Worm (Caenorhabditis elegans) whole organism, L4 larva: Measurements from ENCODE around the gene F36H5.13.

Experiments
- nhr-28 ChIP-seq: fragments of 150-350 bp; optimal IDR thresholded peaks from 2 replicates; lab custom pipeline; 2014; ENCODE audit warnings: missing biosample characterization, missing genetic modification characterization
- pha-4 ChIP-seq, 2 experiments: fragments of 150-350 bp in 1 of 2; fragments of 200-800 bp in 1 of 2; sonication (Bioruptor generic) in 1 of 2; IDR thresholded peaks in 1 of 2; optimal IDR thresholded peaks in 1 of 2; 2 replicates each; pipeline versions ENCODE4 v1.3.6 to Lab custom; 2014 to 2022; ENCODE audit warnings: missing genetic modification characterization in 2 of 2, missing genetic modification reagents in 2 of 2, missing biosample characterization in 1 of 2, missing compliant biosample characterization in 1 of 2
- snpc-1.2 ChIP-seq: fragments of 200-800 bp; sonication (Bioruptor generic); IDR thresholded peaks from 2 replicates; pipeline ENCODE4 v1.3.6; 2022; ENCODE audit warnings: missing genetic modification reagents, missing genetic modification characterization, missing compliant biosample characterization

DNA sequence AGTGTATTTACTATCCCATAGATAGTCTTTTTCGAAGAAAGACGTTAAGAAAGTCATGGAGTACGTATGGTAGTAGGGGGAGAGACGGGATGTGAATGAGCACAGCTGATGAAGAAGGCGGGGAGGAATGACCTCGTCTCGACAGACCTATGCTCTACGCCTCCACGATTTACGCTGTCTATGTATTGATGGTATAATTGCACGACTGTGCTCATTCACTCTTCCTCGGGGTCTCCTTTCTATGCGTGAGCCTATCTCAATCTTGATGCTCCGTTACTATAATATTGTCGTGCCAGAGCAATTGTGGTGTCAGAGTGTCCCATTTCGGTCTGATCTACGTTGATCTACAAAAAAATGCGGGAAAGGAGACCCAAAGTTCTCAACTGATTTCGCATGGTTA, 35.9 kb upstream of the F36H5.13 start, which contains the start of gene C08F1.10:
- no peak for TF ChIP-seq snpc-1.2 (GFP tag; lab: Robert Waterston, UW)
- TF ChIP-seq nhr-28 (tag; lab: Kevin White, UChicago): no peak
- TF ChIP-seq pha-4 (GFP tag; IDR thresholded peaks at IDR 0.05; lab: Robert Waterston, UW): no peak
- TF ChIP-seq pha-4 (tag; optimal IDR thresholded peaks at IDR 0.05; lab: Kevin White, UChicago): no peak
